Fruit fly (Drosophila melanogaster) whole organism, pupa: ENCODE measurements around the gene Vps26.

Source experiments
- CG10348 ChIP-seq: fragments of 200-800 bp; sonication (Bioruptor generic); IDR thresholded peaks from 2 replicates; pipeline ENCODE4 v1.3.6; 2022; ENCODE audit warnings: missing biosample characterization, missing genetic modification characterization
- CG12605 ChIP-seq: fragments of 200-800 bp; sonication (Bioruptor generic); IDR thresholded peaks from 2 replicates; pipeline ENCODE4 v1.3.6; 2022; ENCODE audit warnings: missing biosample characterization, missing genetic modification characterization
- CG13204 ChIP-seq: fragments of 200-800 bp; sonication (Bioruptor generic); optimal IDR thresholded peaks from 2 replicates; lab custom pipeline; 2018; ENCODE audit warnings: missing biosample characterization, mild to moderate bottlenecking, missing genetic modification characterization, moderate library complexity
- CG14655 ChIP-seq: fragments of 200-800 bp; sonication (Bioruptor generic); optimal IDR thresholded peaks from 3 replicates; lab custom pipeline; 2017; ENCODE audit warnings: mild to moderate bottlenecking, missing biosample characterization, missing genetic modification reagents, missing genetic modification characterization
- CG15710 ChIP-seq: fragments of 200-800 bp; sonication (Bioruptor generic); optimal IDR thresholded peaks from 2 replicates; lab custom pipeline; 2018; ENCODE audit warnings: missing biosample characterization, mild to moderate bottlenecking, missing genetic modification characterization, moderate library complexity
- CG17806 ChIP-seq: fragments of 200-800 bp; sonication (Bioruptor generic); optimal IDR thresholded peaks from 2 replicates; lab custom pipeline; 2018; ENCODE audit warnings: missing biosample characterization, mild to moderate bottlenecking, missing genetic modification characterization, moderate library complexity
- CG32121 ChIP-seq: fragments of 200-800 bp; sonication (Bioruptor generic); IDR thresholded peaks from 2 replicates; pipeline ENCODE4 v1.3.6; 2022; ENCODE audit warnings: missing biosample characterization, missing genetic modification characterization
- CG34367 ChIP-seq: fragments of 200-800 bp; sonication (Bioruptor generic); optimal IDR thresholded peaks from 2 replicates; lab custom pipeline; 2018; ENCODE audit warnings: missing biosample characterization, mild to moderate bottlenecking, missing genetic modification characterization
- CG4496 ChIP-seq: fragments of 200-800 bp; sonication (Bioruptor generic); IDR thresholded peaks from 3 replicates; pipeline ENCODE4 v1.3.6; 2022; ENCODE audit warnings: missing biosample characterization, missing genetic modification characterization
- CG8159 ChIP-seq: fragments of 200-800 bp; sonication (Bioruptor generic); optimal IDR thresholded peaks from 3 replicates; lab custom pipeline; 2018; ENCODE audit warnings: missing biosample characterization, mild to moderate bottlenecking, missing genetic modification characterization, moderate library complexity
- CG8301 ChIP-seq: fragments of 200-800 bp; sonication (Bioruptor generic); optimal IDR thresholded peaks from 2 replicates; lab custom pipeline; 2018; ENCODE audit warnings: missing biosample characterization, mild to moderate bottlenecking, missing genetic modification characterization
- CG9948 ChIP-seq: fragments of 200-800 bp; sonication (Bioruptor generic); optimal IDR thresholded peaks from 2 replicates; lab custom pipeline; 2018; ENCODE audit warnings: missing biosample characterization, mild to moderate bottlenecking, missing genetic modification characterization, moderate library complexity
- D1 ChIP-seq: fragments of 200-800 bp; sonication (Bioruptor generic); optimal IDR thresholded peaks from 2 replicates; lab custom pipeline; 2018; ENCODE audit warnings: missing biosample characterization, mild to moderate bottlenecking, missing genetic modification characterization, moderate library complexity
- EcR ChIP-seq: fragments of 200-800 bp; sonication (Bioruptor generic); optimal IDR thresholded peaks from 3 replicates; lab custom pipeline; 2019; ENCODE audit warnings: missing biosample characterization, missing genetic modification characterization, mild to moderate bottlenecking, moderate library complexity, missing genetic modification reagents
- Ets98B ChIP-seq: fragments of 200-800 bp; sonication (Bioruptor generic); IDR thresholded peaks from 2 replicates; pipeline ENCODE4 v1.3.6; 2022; ENCODE audit warnings: missing biosample characterization, missing genetic modification characterization
- Pif1A ChIP-seq: fragments of 200-800 bp; sonication (Bioruptor generic); optimal IDR thresholded peaks from 3 replicates; lab custom pipeline; 2016; ENCODE audit warnings: missing biosample characterization, missing genetic modification characterization
- Pif1B ChIP-seq: fragments of 200-800 bp; sonication (Bioruptor generic); optimal IDR thresholded peaks from 3 replicates; lab custom pipeline; 2016; ENCODE audit warnings: missing biosample characterization, missing genetic modification characterization
- Snoo ChIP-seq: fragments of 200-800 bp; sonication (Bioruptor generic); optimal IDR thresholded peaks from 3 replicates; lab custom pipeline; 2017; ENCODE audit warnings: missing biosample characterization, mild to moderate bottlenecking, missing genetic modification characterization, inconsistent platforms
- fd96Ca ChIP-seq: fragments of 200-800 bp; sonication (Bioruptor generic); IDR thresholded peaks from 3 replicates; pipeline ENCODE4 v1.3.6; 2022; ENCODE audit warnings: missing biosample characterization, missing genetic modification characterization
- gl ChIP-seq: fragments of 200-800 bp; sonication (Bioruptor generic); optimal IDR thresholded peaks from 2 replicates; lab custom pipeline; 2018; ENCODE audit warnings: missing biosample characterization, mild to moderate bottlenecking, missing genetic modification characterization
- rn ChIP-seq: fragments of 200-800 bp; sonication (Bioruptor generic); IDR thresholded peaks from 2 replicates; pipeline ENCODE4 v1.3.6; 2022; ENCODE audit warnings: missing biosample characterization, missing genetic modification characterization

Vps26 gene

dm6 chrX:1828097-1828496 lies 45.6 kb upstream of the Vps26 start:
- TF ChIP-seq CG12605 (GFP tag; lab: Robert Waterston, UW) (peak; percentile 53; the same call in 1 of the 2 replicates), CG10348 (GFP tag; lab: Robert Waterston, UW) (no peak), CG4496 (GFP tag; lab: Robert Waterston, UW) (no peak), rn (no peak), EcR (GFP tag; lab: Kevin White, UChicago) (peak; percentile 90), CG14655 (GFP tag; lab: Kevin White, UChicago) (peak; percentile 3)

dm6 chrX:1830396-1831218 lies 43.0 kb upstream of the Vps26 start:
- TF ChIP-seq Ets98B (GFP tag; lab: Robert Waterston, UW) (peak; percentile 99), EcR (GFP tag; lab: Kevin White, UChicago) (peak; percentile 67), Snoo (tag; lab: Kevin White, UChicago) (peak; percentile 98), CG10348 (GFP tag; lab: Robert Waterston, UW) (peak; percentile 94), CG17806 (tag; lab: Kevin White, UChicago) (peak; percentile 99), CG8301 (tag; lab: Kevin White, UChicago) (peak; percentile 98), CG12605 (GFP tag; lab: Robert Waterston, UW) (peak; percentile 99), gl (peak; percentile 96), CG15710 (tag; lab: Kevin White, UChicago) (peak; percentile 95), Pif1B (GFP tag; lab: Kevin White, UChicago) (peak; percentile 99), CG13204 (GFP tag; lab: Kevin White, UChicago) (peak; percentile 87), D1 (tag; lab: Kevin White, UChicago) (peak; percentile 89), rn (peak; percentile 98), CG4496 (GFP tag; lab: Robert Waterston, UW) (peak; percentile 100), Pif1A (peak; percentile 99), CG32121 (peak; percentile 99), CG14655 (GFP tag; lab: Kevin White, UChicago) (peak; percentile 98), CG9948 (tag; lab: Kevin White, UChicago) (peak; percentile 97), CG34367 (peak; percentile 98), fd96Ca (GFP tag; lab: Robert Waterston, UW) (peak; percentile 99), CG8159 (tag; lab: Kevin White, UChicago) (peak; percentile 98)

dm6 chrX:1831219-1831555 lies 42.5 kb upstream of the Vps26 start:
- TF ChIP-seq CG4496 (GFP tag; lab: Robert Waterston, UW) (no peak), CG15710 (tag; lab: Kevin White, UChicago) (no peak), CG12605 (GFP tag; lab: Robert Waterston, UW) (no peak), CG8159 (tag; lab: Kevin White, UChicago) (no peak), EcR (GFP tag; lab: Kevin White, UChicago) (no peak), D1 (tag; lab: Kevin White, UChicago) (no peak), Pif1A (no peak), CG14655 (GFP tag; lab: Kevin White, UChicago) (no peak), Ets98B (GFP tag; lab: Robert Waterston, UW) (no peak), Pif1B (GFP tag; lab: Kevin White, UChicago) (no peak), CG9948 (tag; lab: Kevin White, UChicago) (no peak), rn (no peak)

- TF ChIP-seq CG32121 = no peak
- TF ChIP-seq EcR (GFP tag; lab: Kevin White, UChicago) = peak; percentile 29
These were observed 41.0 kb upstream of the Vps26 start for dm6 chrX:1832699-1833098.

- TF ChIP-seq CG10348 (GFP tag; lab: Robert Waterston, UW) (no peak), rn (no peak), fd96Ca (GFP tag; lab: Robert Waterston, UW) (no peak), CG14655 (GFP tag; lab: Kevin White, UChicago) (no peak), CG8159 (tag; lab: Kevin White, UChicago) (no peak), CG17806 (tag; lab: Kevin White, UChicago) (no peak), Ets98B (GFP tag; lab: Robert Waterston, UW) (no peak), CG9948 (tag; lab: Kevin White, UChicago) (no peak), D1 (tag; lab: Kevin White, UChicago) (no peak), CG15710 (tag; lab: Kevin White, UChicago) (no peak), CG4496 (GFP tag; lab: Robert Waterston, UW) (no peak), CG8301 (tag; lab: Kevin White, UChicago) (no peak), Snoo (tag; lab: Kevin White, UChicago) (no peak), gl (no peak), CG34367 (no peak), Pif1A (no peak)
These were observed 38.8 kb upstream of the Vps26 start for dm6 chrX:1834702-1835376.

dm6 chrX:1840520-1840919 lies 33.1 kb upstream of the Vps26 start:
- TF ChIP-seq CG8159 (tag; lab: Kevin White, UChicago) (peak; percentile 84), D1 (tag; lab: Kevin White, UChicago) (peak; percentile 57), gl (peak; percentile 82), CG8301 (tag; lab: Kevin White, UChicago) (peak; percentile 60), CG12605 (GFP tag; lab: Robert Waterston, UW) (no peak), CG4496 (GFP tag; lab: Robert Waterston, UW) (peak; percentile 73), Pif1A (peak; percentile 84), CG15710 (tag; lab: Kevin White, UChicago) (peak; percentile 87), fd96Ca (GFP tag; lab: Robert Waterston, UW) (peak; percentile 64; the same call in 2 of the 3 replicates), Snoo (tag; lab: Kevin White, UChicago) (peak; percentile 79), CG32121 (no peak), CG34367 (peak; percentile 87), CG9948 (tag; lab: Kevin White, UChicago) (peak; percentile 80), Ets98B (GFP tag; lab: Robert Waterston, UW) (peak; percentile 51), EcR (GFP tag; lab: Kevin White, UChicago) (peak; percentile 88), Pif1B (GFP tag; lab: Kevin White, UChicago) (peak; percentile 88), CG17806 (tag; lab: Kevin White, UChicago) (peak; percentile 83), CG14655 (GFP tag; lab: Kevin White, UChicago) (peak; percentile 75), CG13204 (GFP tag; lab: Kevin White, UChicago) (peak; percentile 63), rn (0 out of 2 replicates have a peak, but pooled peaks have one; percentile 35), CG10348 (GFP tag; lab: Robert Waterston, UW) (no peak)
